Worm (Caenorhabditis elegans): Measurements from ENCODE around the gene H38K22.7.

DNA sequence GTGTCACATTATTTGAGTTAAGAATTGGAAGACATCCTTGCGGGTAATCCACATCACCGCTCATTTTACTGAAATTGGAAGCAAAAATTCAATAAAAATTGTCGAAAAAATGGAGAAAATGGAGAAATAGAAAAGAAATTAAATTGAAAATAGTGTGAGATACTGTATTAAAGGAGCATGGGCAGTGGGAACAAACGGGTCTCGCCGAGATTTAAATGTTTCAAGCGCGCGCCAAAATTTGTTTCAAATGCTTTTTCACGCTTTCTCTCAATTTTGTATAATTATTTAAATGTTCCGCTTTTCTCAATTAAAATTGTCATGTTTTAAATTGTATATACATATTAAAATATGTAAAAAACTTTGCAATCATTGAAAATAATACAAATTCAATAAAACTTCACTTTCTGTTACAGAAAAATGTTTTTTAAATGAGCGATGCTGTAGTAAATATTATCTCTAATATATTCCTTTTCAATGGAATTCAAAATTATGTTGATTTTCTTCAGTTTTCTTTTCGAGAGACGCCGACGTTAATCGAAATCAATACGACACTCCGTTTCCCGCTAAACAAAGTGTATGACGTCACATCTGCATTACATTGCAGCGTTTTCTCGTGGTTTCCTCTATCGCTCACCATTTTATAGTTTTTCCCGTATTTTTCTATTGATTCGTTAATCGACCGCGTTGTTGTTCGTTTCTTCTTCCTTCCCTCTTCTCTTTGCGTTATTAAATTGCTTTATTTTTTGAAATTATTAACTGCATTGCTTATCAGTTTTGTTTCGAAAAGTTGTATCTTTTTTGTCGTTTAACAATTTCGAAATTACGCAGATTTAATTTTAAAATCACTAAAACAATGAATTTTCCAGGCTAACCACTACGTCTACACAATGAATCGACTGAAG lies 8.2 kb upstream of the H38K22.7 start, which contains the start of the genes evl-14 and dcn-1:
- no peak for TF ChIP-seq dao-5 (tag; optimal IDR thresholded peaks at IDR 0.05)
- peak; percentile 50 for TF ChIP-seq W03F9.2 (tag; optimal IDR thresholded peaks at IDR 0.05)
- no peak for TF ChIP-seq him-1 (tag; optimal IDR thresholded peaks at IDR 0.05)

Data from whole organism, L4/young adult.